Worm (Caenorhabditis elegans): ENCODE data around the gene rpl-35.

DNA sequence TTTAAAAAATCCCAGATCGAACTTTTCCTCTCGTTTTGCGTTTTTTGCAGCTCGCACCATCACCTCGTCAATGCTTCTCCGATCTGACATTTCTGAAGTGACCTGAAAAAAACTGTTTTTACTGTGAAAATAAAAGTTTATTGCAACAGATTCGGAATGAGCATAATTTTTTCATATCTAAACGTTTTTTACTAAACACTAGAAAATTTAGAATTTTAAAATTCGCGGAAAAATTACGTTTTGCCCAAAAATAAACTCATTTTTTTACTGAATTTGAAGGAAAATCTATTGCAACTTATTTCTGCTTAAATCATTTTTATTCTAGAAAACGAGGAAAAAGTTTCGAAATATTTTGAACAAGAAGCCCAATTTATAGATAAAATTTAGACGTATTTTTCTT, 28.0 kb downstream of the rpl-35 start, which contains the start of gene ZK688.9:
- no peak for TF ChIP-seq B0310.2 (tag; optimal IDR thresholded peaks at IDR 0.05)
- no peak for TF ChIP-seq F13C5.2 (tag; optimal IDR thresholded peaks at IDR 0.05)
- no peak for TF ChIP-seq ceh-36 (tag; optimal IDR thresholded peaks at IDR 0.05)
- TF ChIP-seq sea-1 (GFP tag; conservative IDR thresholded peaks at IDR 0.05) = no peak
- TF ChIP-seq scrt-1 (GFP tag; IDR thresholded peaks at IDR 0.05) = no peak
- no peak for TF ChIP-seq ama-1 (optimal IDR thresholded peaks at IDR 0.05)
